Worm (Caenorhabditis elegans) whole organism, L1 larva: ENCODE measurements around the gene K09E3.7.

Source experiments
- aha-1 ChIP-seq: fragments of 150-350 bp; optimal IDR thresholded peaks from 2 replicates; lab custom pipeline; 2014; ENCODE audit warnings: missing biosample characterization, missing genetic modification characterization
- ama-1 ChIP-seq: fragments of 150-350 bp; optimal IDR thresholded peaks from 2 replicates; lab custom pipeline; 2014
- dsc-1 ChIP-seq: sonication (generic microtip); optimal IDR thresholded peaks from 2 replicates; lab custom pipeline; 2016; ENCODE audit warnings: mild to moderate bottlenecking, missing genetic modification characterization, missing compliant biosample characterization
- hlh-4 ChIP-seq: sonication (generic microtip); optimal IDR thresholded peaks from 2 replicates; lab custom pipeline; 2016; ENCODE audit warnings: mild to moderate bottlenecking, missing genetic modification characterization, missing compliant biosample characterization
- jun-1 ChIP-seq: fragments of 150-350 bp; optimal IDR thresholded peaks from 2 replicates; lab custom pipeline; 2014; ENCODE audit warnings: missing biosample characterization, missing genetic modification reagents, missing genetic modification characterization
- mep-1 ChIP-seq: fragments of 150-350 bp; optimal IDR thresholded peaks from 2 replicates; lab custom pipeline; 2014; ENCODE audit warnings: missing biosample characterization, missing genetic modification characterization
- nhr-28 ChIP-seq: fragments of 150-350 bp; optimal IDR thresholded peaks from 2 replicates; lab custom pipeline; 2014; ENCODE audit warnings: missing biosample characterization, missing genetic modification characterization
- nhr-47 ChIP-seq: sonication (generic microtip); optimal IDR thresholded peaks from 2 replicates; lab custom pipeline; 2016; ENCODE audit warnings: mild to moderate bottlenecking, missing genetic modification characterization, moderate library complexity, missing compliant biosample characterization
- nhr-71 ChIP-seq: sonication (generic microtip); optimal IDR thresholded peaks from 2 replicates; lab custom pipeline; 2016; ENCODE audit warnings: mild to moderate bottlenecking, missing genetic modification characterization, moderate library complexity, missing compliant biosample characterization
- nhr-76 ChIP-seq: sonication (generic microtip); optimal IDR thresholded peaks from 2 replicates; lab custom pipeline; 2017; ENCODE audit warnings: missing biosample characterization, missing genetic modification characterization
- nhr-90 ChIP-seq: sonication (generic microtip); optimal IDR thresholded peaks from 2 replicates; lab custom pipeline; 2016; ENCODE audit warnings: mild to moderate bottlenecking, missing genetic modification characterization, missing compliant biosample characterization; ENCODE audit not compliant: poor library complexity
- pqm-1 ChIP-seq: sonication (generic microtip); optimal IDR thresholded peaks from 3 replicates; lab custom pipeline; 2017; ENCODE audit warnings: missing biosample characterization, missing genetic modification characterization
- snpc-4 ChIP-seq: fragments of 150-350 bp; optimal IDR thresholded peaks from 2 replicates; lab custom pipeline; 2014; ENCODE audit warnings: missing biosample characterization, missing genetic modification characterization
- ztf-4 ChIP-seq: fragments of 150-350 bp; optimal IDR thresholded peaks from 2 replicates; lab custom pipeline; 2014; ENCODE audit warnings: missing biosample characterization, missing genetic modification characterization

ce11 chrX:17100656-17101055 lies 33.7 kb downstream of the K09E3.7 start, which contains the start of gene lido-2:
- TF ChIP-seq dsc-1 (tag; lab: Kevin White, UChicago) (no peak), nhr-76 (tag; lab: Kevin White, UChicago) (no peak), nhr-28 (tag; lab: Kevin White, UChicago) (no peak), nhr-90 (tag; lab: Kevin White, UChicago) (no peak), jun-1 (tag; lab: Kevin White, UChicago) (no peak), hlh-4 (tag; lab: Kevin White, UChicago) (no peak), nhr-47 (tag; lab: Kevin White, UChicago) (no peak), pqm-1 (tag; lab: Kevin White, UChicago) (no peak), snpc-4 (tag; lab: Kevin White, UChicago) (no peak), ztf-4 (tag; lab: Kevin White, UChicago) (no peak), ama-1 (lab: Kevin White, UChicago) (no peak), mep-1 (tag; lab: Kevin White, UChicago) (no peak), aha-1 (no peak), nhr-71 (tag; lab: Kevin White, UChicago) (no peak)
